Worm (Caenorhabditis elegans): ENCODE data around the gene ceh-19.
A peak's percentile ranks its signal among the peaks of the same experiment; 100 is the strongest.

ceh-19 gene

ce11 chrIV:7914991-7915390 lies 40.8 kb downstream of the ceh-19 start, which contains the start of gene C49H3.4:
Gene C49H3.4 (plus strand): TSS chrIV:7915291.
- TF ChIP-seq madf-3 (GFP tag; IDR thresholded peaks at IDR 0.05) = 0 out of 2 replicates have a peak, but pooled peaks have one; percentile 3
- no peak for TF ChIP-seq unc-130 (GFP tag; optimal IDR thresholded peaks at IDR 0.05)

ce11 chrIV:7910197-7910735 lies 45.5 kb downstream of the ceh-19 start, which contains the start of the genes npp-27 and ntl-4:
Gene npp-27 (minus strand): TSS chrIV:7910247.
Gene ntl-4 (plus strand): TSS chrIV:7910575.
- no peak for TF ChIP-seq cebp-1 (GFP tag; IDR thresholded peaks at IDR 0.05)
- peak; percentile 41 for TF ChIP-seq cebp-1 (tag; optimal IDR thresholded peaks at IDR 0.05)
- no peak for TF ChIP-seq ztf-28 (GFP tag; IDR thresholded peaks at IDR 0.05)
- TF ChIP-seq Y79H2A.3 (GFP tag; conservative IDR thresholded peaks at IDR 0.05) = no peak
- TF ChIP-seq attf-5 (GFP tag; optimal IDR thresholded peaks at IDR 0.05) = peak; percentile 5
- TF ChIP-seq F55B11.4 (tag; optimal IDR thresholded peaks at IDR 0.05; ENCODE audit: borderline replicate concordance, insufficient read depth) = no peak
- no peak for TF ChIP-seq ztf-22 (GFP tag; optimal IDR thresholded peaks at IDR 0.05)
- TF ChIP-seq hlh-12 (tag; optimal IDR thresholded peaks at IDR 0.05) = no peak
- TF ChIP-seq snpc-1.3 (tag; optimal IDR thresholded peaks at IDR 0.05; ENCODE audit: insufficient read depth) = no peak
- no peak for TF ChIP-seq F22D6.2 (tag; optimal IDR thresholded peaks at IDR 0.05)
- no peak for TF ChIP-seq ceh-27 (GFP tag; optimal IDR thresholded peaks at IDR 0.05)
- TF ChIP-seq egl-18 (GFP tag; IDR thresholded peaks at IDR 0.05) = no peak
- TF ChIP-seq snpc-3.4 (tag; optimal IDR thresholded peaks at IDR 0.05) = no peak
- no peak for TF ChIP-seq tbp1 (GFP tag; optimal IDR thresholded peaks at IDR 0.05)
- TF ChIP-seq aptf-3 (GFP tag; IDR thresholded peaks at IDR 0.05) = no peak
- TF ChIP-seq F37B4.10 (GFP tag; IDR thresholded peaks at IDR 0.05) = no peak
- no peak for TF ChIP-seq ztf-18 (tag; optimal IDR thresholded peaks at IDR 0.05)
- TF ChIP-seq ztf-26 (tag; optimal IDR thresholded peaks at IDR 0.05) = no peak
- peak; percentile 57; the same call in 1 of the 2 replicates for TF ChIP-seq hmg-1.2 (GFP tag; IDR thresholded peaks at IDR 0.05)
- no peak for TF ChIP-seq F33H1.4 (GFP tag; IDR thresholded peaks at IDR 0.05)
- TF ChIP-seq tbx-9 (tag; optimal IDR thresholded peaks at IDR 0.05; ENCODE audit: borderline replicate concordance) = no peak
- TF ChIP-seq attf-6 (GFP tag; IDR thresholded peaks at IDR 0.05) = no peak
- TF ChIP-seq ama-1 (optimal IDR thresholded peaks at IDR 0.05) = peak; percentile 34
- no peak for TF ChIP-seq ama-1 (GFP tag; optimal IDR thresholded peaks at IDR 0.05)
- no peak for TF ChIP-seq T07F8.4 (tag; optimal IDR thresholded peaks at IDR 0.05)
- no peak for TF ChIP-seq madf-10 (tag; optimal IDR thresholded peaks at IDR 0.05)
- no peak for TF ChIP-seq nhr-27 (tag; optimal IDR thresholded peaks at IDR 0.05)
- no peak for TF ChIP-seq fkh-3 (tag; optimal IDR thresholded peaks at IDR 0.05)
- no peak for TF ChIP-seq lir-1 (GFP tag; conservative IDR thresholded peaks at IDR 0.05)
- TF ChIP-seq die-1 (tag; optimal IDR thresholded peaks at IDR 0.05) = no peak
- no peak for TF ChIP-seq aptf-2 (GFP tag; conservative IDR thresholded peaks at IDR 0.05)
- TF ChIP-seq hsf-1 (GFP tag; IDR thresholded peaks at IDR 0.05) = 0 out of 2 replicates have a peak, but pooled peaks have one; percentile 21
- TF ChIP-seq sptf-2 (GFP tag; optimal IDR thresholded peaks at IDR 0.05) = no peak
- peak; percentile 11 for TF ChIP-seq lin-40 (tag; optimal IDR thresholded peaks at IDR 0.05)
- TF ChIP-seq mxl-1 (tag; optimal IDR thresholded peaks at IDR 0.05) = no peak
- TF ChIP-seq egl-44 (GFP tag; IDR thresholded peaks at IDR 0.05) = no peak
- TF ChIP-seq ZK185.1 (tag; optimal IDR thresholded peaks at IDR 0.05; ENCODE audit: poor library complexity, severe bottlenecking) = peak; percentile 11
- no peak for TF ChIP-seq let-526 (GFP tag; IDR thresholded peaks at IDR 0.05)
- TF ChIP-seq atf-7 (tag; optimal IDR thresholded peaks at IDR 0.05) = no peak
- TF ChIP-seq Y53F4B.3 (GFP tag; IDR thresholded peaks at IDR 0.05) = no peak
- no peak for TF ChIP-seq xnd-1 (tag; optimal IDR thresholded peaks at IDR 0.05)
- no peak for TF ChIP-seq bed-1 (GFP tag; IDR thresholded peaks at IDR 0.05)
- no peak for TF ChIP-seq pha-4 (tag; optimal IDR thresholded peaks at IDR 0.05)
- no peak for TF ChIP-seq lag-1 (GFP tag; IDR thresholded peaks at IDR 0.05)
- TF ChIP-seq mcd-1 (GFP tag; IDR thresholded peaks at IDR 0.05) = no peak
- peak; percentile 70; the same call in 1 of the 2 replicates for TF ChIP-seq nfyb-1 (GFP tag; IDR thresholded peaks at IDR 0.05)

Measured in whole organism, young adult.